Fruit fly (Drosophila melanogaster) S2 (cell line): ENCODE data around the gene Z600.

Experiments used
- CG8478 ChIP-seq: fragments of >200 bp; optimal IDR thresholded peaks from 2 replicates; lab custom pipeline; 2018
- CTCF ChIP-seq, 2 experiments: fragments of >200 bp; optimal IDR thresholded peaks; 2 replicates each; lab custom pipeline; 2018

Z600 gene

dm6 chr3L:15533402-15534129 is 24.7 kb downstream of the Z600 start:
- TF ChIP-seq CTCF (optimal IDR thresholded peaks at IDR 0.05; lab: Kevin White, UChicago) (no peak), CG8478 (lab: Kevin White, UChicago) (no peak)

dm6 chr3L:15534274-15535227 is 25.7 kb downstream of the Z600 start:
- TF ChIP-seq CG8478 (lab: Kevin White, UChicago): no peak

- TF ChIP-seq CG8478 (lab: Kevin White, UChicago): no peak
- TF ChIP-seq CTCF (optimal IDR thresholded peaks at IDR 0.05; lab: Kevin White, UChicago): no peak
These were observed 26.4 kb downstream of the Z600 start, which contains the start of gene CrebA for dm6 chr3L:15535228-15535598. CrebA (plus strand) TSS chr3L:15535395.

dm6 chr3L:15535800-15536225 is 27.0 kb downstream of the Z600 start:
- TF ChIP-seq CG8478 (lab: Kevin White, UChicago) (no peak), CTCF (optimal IDR thresholded peaks at IDR 0.05; lab: Kevin White, UChicago) (no peak)

- TF ChIP-seq CG8478 (lab: Kevin White, UChicago) (no peak), CTCF (optimal IDR thresholded peaks at IDR 0.05; lab: Kevin White, UChicago) (no peak)
These were observed 27.7 kb downstream of the Z600 start for dm6 chr3L:15536550-15536949.

- TF ChIP-seq CG8478 (lab: Kevin White, UChicago): no peak
- TF ChIP-seq CTCF (optimal IDR thresholded peaks at IDR 0.05; lab: Kevin White, UChicago): no peak
These were observed 29.2 kb downstream of the Z600 start for dm6 chr3L:15537916-15538581.

- TF ChIP-seq CTCF (optimal IDR thresholded peaks at IDR 0.05; lab: Kevin White, UChicago) (no peak), CG8478 (lab: Kevin White, UChicago) (no peak)
These were observed 30.0 kb downstream of the Z600 start for dm6 chr3L:15538582-15539490.

dm6 chr3L:15539903-15540409 is 31.1 kb downstream of the Z600 start:
- no peak for TF ChIP-seq CG8478 (lab: Kevin White, UChicago)
- no peak for TF ChIP-seq CTCF (optimal IDR thresholded peaks at IDR 0.05; lab: Kevin White, UChicago)

- TF ChIP-seq CG8478 (lab: Kevin White, UChicago) (no peak), CTCF (optimal IDR thresholded peaks at IDR 0.05; lab: Kevin White, UChicago) (no peak)
These were observed 31.8 kb downstream of the Z600 start for dm6 chr3L:15540682-15541081.

- TF ChIP-seq CTCF (optimal IDR thresholded peaks at IDR 0.05; lab: Kevin White, UChicago): no peak
- no peak for TF ChIP-seq CG8478 (lab: Kevin White, UChicago)
These were observed 32.4 kb downstream of the Z600 start for dm6 chr3L:15541281-15541680.

dm6 chr3L:15543049-15543448 is 34.2 kb downstream of the Z600 start:
- TF ChIP-seq CTCF (optimal IDR thresholded peaks at IDR 0.05; lab: Kevin White, UChicago) (no peak), CG8478 (lab: Kevin White, UChicago) (no peak)

dm6 chr3L:15543467-15543866 is 34.6 kb downstream of the Z600 start:
- TF ChIP-seq CTCF (optimal IDR thresholded peaks at IDR 0.05; lab: Kevin White, UChicago) (no peak), CG8478 (lab: Kevin White, UChicago) (no peak)
